Worm (Caenorhabditis elegans) whole organism, L4 larva: ENCODE data around the gene W06G6.11.

Source experiments
- Y48G9A.11 ChIP-seq: fragments of 200-800 bp; sonication (Bioruptor generic); IDR thresholded peaks from 2 replicates; pipeline ENCODE4 v1.3.6; 2022; ENCODE audit warnings: missing genetic modification reagents, missing genetic modification characterization, missing compliant biosample characterization
- fos-1 ChIP-seq: fragments of 150-350 bp; optimal IDR thresholded peaks from 2 replicates; lab custom pipeline; 2014; ENCODE audit warnings: missing biosample characterization, missing genetic modification characterization

ce11 chrV:16605463-16605862 lies 43.6 kb downstream of the W06G6.11 start:
- TF ChIP-seq fos-1 (tag; lab: Kevin White, UChicago), result no peak
- TF ChIP-seq Y48G9A.11, result no peak
